Fruit fly (Drosophila melanogaster) Kc167 (cell line): ENCODE results near the gene Atac2.

Experiments used
- Myc ChIP-seq: fragments of >200 bp; optimal IDR thresholded peaks from 2 replicates; lab custom pipeline; 2017; ENCODE audit warnings: missing external identifiers
- Sin3A ChIP-seq: fragments of >200 bp; optimal IDR thresholded peaks from 2 replicates; lab custom pipeline; 2018; ENCODE audit warnings: missing external identifiers
- h ChIP-seq: fragments of >200 bp; optimal IDR thresholded peaks from 3 replicates; lab custom pipeline; 2018; ENCODE audit warnings: missing external identifiers
- insv ChIP-seq: fragments of >200 bp; optimal IDR thresholded peaks from 3 replicates; lab custom pipeline; 2018; ENCODE audit warnings: missing external identifiers
- psq ChIP-seq: fragments of >200 bp; optimal IDR thresholded peaks from 2 replicates; lab custom pipeline; 2017; ENCODE audit warnings: missing external identifiers
- ttk ChIP-seq: sonication (Bioruptor generic); optimal IDR thresholded peaks from 2 replicates; lab custom pipeline; 2017; ENCODE audit warnings: missing external identifiers

Atac2 gene

DNA sequence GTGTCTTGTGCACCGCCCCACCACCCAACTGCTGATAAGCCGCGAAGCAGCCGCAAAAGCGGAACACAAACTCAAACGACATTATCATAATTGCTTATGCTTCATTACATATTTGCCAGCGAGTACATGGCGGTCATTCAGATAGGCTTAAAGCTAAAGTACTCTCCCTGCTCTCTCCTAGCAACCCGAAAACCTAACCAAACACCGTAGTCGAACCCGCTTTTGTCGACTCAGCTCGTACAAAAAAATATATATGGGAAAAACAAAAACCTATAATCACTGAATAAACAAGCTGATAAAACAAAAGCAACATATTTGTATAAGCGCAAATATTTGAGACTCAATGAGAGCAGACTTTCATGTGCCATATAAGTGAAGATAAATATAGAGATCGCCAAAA lies 14.9 kb upstream of the Atac2 start:
- no peak for TF ChIP-seq insv
- TF ChIP-seq ttk (lab: Kevin White, UChicago): no peak
- TF ChIP-seq Myc: no peak
- no peak for TF ChIP-seq Sin3A
- TF ChIP-seq psq (lab: Kevin White, UChicago): no peak
- TF ChIP-seq h (lab: Kevin White, UChicago): no peak

dm6 chr2L:18625470-18625869 lies 13.4 kb upstream of the Atac2 start:
- TF ChIP-seq psq (lab: Kevin White, UChicago): no peak
- no peak for TF ChIP-seq insv
- no peak for TF ChIP-seq Myc
- no peak for TF ChIP-seq ttk (lab: Kevin White, UChicago)

DNA sequence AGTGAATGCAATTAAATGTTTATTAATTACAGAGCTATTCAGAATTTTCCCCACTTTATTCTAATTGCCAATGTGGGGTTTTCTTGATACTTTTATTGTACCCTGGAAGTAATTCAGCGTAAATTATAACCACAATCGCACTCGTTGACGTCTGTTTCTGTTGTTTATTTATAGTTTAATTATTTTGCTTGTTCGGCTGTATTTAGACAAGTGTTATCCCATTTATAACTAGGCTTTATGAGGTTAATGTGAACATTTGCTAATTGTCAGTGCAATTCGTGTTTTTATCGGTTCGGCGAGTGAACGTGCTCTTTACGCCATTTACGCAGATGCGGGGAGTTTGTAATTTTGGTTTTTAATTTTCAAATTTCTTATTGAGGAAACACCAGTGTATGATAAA lies 13.0 kb upstream of the Atac2 start:
- TF ChIP-seq insv (no peak), Myc (no peak), Sin3A (no peak), h (lab: Kevin White, UChicago) (no peak), ttk (lab: Kevin White, UChicago) (no peak), psq (lab: Kevin White, UChicago) (no peak)

- TF ChIP-seq ttk (lab: Kevin White, UChicago) (no peak), Sin3A (no peak), psq (lab: Kevin White, UChicago) (no peak), Myc (no peak), h (lab: Kevin White, UChicago) (no peak), insv (no peak)
Measured at dm6 chr2L:18624362-18624761, 12.3 kb upstream of the Atac2 start.

DNA sequence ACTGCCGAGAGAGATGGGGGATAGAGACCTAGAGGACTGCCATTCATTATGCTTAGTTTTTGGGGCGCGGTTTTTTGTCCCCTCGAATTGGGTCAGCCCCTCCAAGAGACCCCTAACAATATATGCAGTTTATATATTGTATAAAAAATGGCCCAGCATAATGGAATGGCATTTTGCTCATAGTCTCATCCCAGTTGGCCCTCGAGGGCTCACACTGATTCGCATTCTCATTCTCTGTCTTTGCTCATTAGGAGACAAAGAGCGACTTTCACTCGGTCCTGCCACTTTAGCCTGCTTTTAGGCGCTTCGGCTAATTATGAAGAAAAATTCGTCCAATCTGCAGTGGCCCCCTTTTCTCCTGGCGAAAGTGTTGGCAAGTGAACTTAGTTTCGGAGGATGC lies 11.4 kb upstream of the Atac2 start:
- TF ChIP-seq h (lab: Kevin White, UChicago) (no peak), Sin3A (no peak), insv (no peak), psq (lab: Kevin White, UChicago) (no peak), ttk (lab: Kevin White, UChicago) (no peak), Myc (no peak)

DNA sequence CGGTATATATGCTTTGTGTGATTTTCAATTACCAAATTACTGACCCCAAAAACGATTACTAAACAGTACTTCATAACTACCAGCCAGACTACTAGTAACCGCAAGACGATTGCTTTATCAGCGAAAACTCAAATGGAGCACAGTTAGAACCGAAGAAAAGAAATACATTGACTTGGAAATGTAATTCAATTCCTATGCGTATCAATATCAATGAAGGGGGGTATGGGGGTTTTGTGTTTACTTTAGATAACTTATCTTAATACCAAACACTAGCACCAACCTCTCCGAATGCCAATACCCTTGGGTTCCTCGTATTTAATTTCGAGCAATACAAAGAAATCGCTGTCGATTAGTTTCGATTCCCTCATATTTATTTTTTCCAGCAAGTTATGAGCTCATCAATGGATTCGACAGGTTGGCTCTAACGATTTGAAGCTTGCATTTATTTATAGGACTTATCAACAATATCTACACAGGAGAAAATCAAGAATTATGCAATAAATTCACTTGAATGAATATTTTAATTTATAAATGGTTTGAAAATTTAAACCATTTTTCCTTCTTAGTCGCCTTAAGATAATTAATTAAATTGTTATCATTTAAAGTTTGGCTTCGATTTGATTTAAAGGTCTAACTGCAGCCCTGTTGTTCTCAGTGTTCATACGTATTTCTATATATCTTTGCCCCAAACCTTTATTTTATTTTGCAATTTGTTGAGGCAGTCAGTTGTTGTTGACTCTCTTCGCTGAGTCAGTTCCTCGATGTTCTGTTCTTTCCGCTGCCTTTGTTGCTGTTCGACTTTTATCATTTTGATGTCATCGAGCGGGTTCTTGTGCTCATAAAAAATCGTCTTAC lies 9.5 kb upstream of the Atac2 start:
- no peak for TF ChIP-seq Sin3A
- TF ChIP-seq psq (lab: Kevin White, UChicago): no peak
- TF ChIP-seq h (lab: Kevin White, UChicago): no peak
- no peak for TF ChIP-seq Myc
- no peak for TF ChIP-seq insv
- no peak for TF ChIP-seq ttk (lab: Kevin White, UChicago)

DNA sequence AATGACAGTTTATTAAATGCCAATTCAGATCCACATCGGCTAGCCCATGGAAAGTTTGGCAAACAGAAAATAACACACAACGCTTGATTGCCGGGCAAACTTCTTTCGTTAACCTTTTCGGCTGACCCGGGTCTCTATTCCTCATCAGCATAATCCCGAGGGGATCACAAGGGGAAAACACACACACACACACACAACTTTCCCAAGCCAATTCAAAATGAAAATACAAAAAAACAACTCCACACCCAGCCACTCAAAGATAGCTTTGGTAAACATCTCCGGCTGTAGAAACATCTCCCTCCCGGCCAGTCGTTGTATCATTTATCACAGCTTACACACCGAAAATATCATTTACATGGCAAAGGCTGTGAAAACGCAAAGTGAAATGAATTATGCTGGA lies 8.1 kb upstream of the Atac2 start:
- no peak for TF ChIP-seq Sin3A
- no peak for TF ChIP-seq psq (lab: Kevin White, UChicago)
- TF ChIP-seq ttk (lab: Kevin White, UChicago): no peak
- TF ChIP-seq Myc: no peak
- no peak for TF ChIP-seq h (lab: Kevin White, UChicago)
- TF ChIP-seq insv: no peak

DNA sequence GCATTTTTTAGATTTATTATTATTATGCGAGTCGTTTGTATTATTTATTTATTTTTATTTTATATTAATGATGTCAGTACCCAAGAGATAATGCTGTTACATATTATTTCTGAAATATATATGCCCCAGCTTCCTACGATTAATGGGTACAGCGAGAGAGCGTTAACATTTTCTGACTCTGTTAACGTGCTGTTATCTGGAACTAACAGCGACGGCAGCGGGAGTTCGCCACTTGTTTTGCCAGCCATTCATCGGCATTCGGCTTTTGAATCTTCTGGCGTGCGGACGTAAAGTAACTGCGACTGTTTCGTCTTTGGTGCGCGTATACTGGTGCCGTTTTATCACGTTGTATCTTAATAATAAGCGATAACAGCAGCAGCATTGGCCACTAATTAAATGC lies 5.0 kb upstream of the Atac2 start, which contains the start of gene MESR3:
TSS of gene MESR3 (plus strand) at position 254 of the 400 bp plus-strand sequence.
- TF ChIP-seq psq (lab: Kevin White, UChicago): no peak
- TF ChIP-seq Sin3A: no peak
- TF ChIP-seq Myc: no peak
- TF ChIP-seq insv: no peak
- TF ChIP-seq ttk (lab: Kevin White, UChicago): no peak
- TF ChIP-seq h (lab: Kevin White, UChicago): no peak

dm6 chr2L:18616019-18616418 lies 4.0 kb upstream of the Atac2 start, which contains the start of gene IFT46:
Gene IFT46 (minus strand): TSS chr2L:18616106.
- TF ChIP-seq Myc: no peak

DNA sequence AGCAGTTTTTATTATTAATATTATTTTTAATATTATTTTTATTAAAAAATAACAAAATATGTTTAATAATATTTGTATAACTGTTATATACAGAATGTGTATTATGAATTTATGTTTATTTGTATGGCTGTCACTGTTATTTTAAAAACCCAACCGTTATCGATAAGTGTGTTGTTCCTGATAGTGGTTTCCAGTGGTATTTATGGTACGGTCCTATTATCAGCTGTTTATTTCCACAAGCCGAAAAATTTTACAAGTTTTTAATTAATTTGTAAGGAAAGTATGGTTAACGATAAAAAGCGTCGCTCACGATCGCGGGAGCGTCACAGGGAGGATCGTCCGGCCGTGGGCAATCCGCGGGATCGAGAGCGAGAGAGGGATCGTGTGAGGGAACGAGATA lies 5.4 kb downstream of the Atac2 start, which contains the start of gene CG10333:
TSS of gene CG10333 (plus strand) at position 191 of the 400 bp plus-strand sequence.
- TF ChIP-seq insv (no peak), psq (lab: Kevin White, UChicago) (no peak), ttk (lab: Kevin White, UChicago) (no peak), Myc (no peak), h (lab: Kevin White, UChicago) (no peak), Sin3A (no peak)

- TF ChIP-seq Myc (no peak), h (lab: Kevin White, UChicago) (no peak), psq (lab: Kevin White, UChicago) (no peak), ttk (lab: Kevin White, UChicago) (no peak), Sin3A (no peak), insv (no peak)
Measured at dm6 chr2L:18605549-18605948, 6.5 kb downstream of the Atac2 start, which contains the start of gene CG31789. Gene CG31789 (plus strand): TSS chr2L:18605928.

DNA sequence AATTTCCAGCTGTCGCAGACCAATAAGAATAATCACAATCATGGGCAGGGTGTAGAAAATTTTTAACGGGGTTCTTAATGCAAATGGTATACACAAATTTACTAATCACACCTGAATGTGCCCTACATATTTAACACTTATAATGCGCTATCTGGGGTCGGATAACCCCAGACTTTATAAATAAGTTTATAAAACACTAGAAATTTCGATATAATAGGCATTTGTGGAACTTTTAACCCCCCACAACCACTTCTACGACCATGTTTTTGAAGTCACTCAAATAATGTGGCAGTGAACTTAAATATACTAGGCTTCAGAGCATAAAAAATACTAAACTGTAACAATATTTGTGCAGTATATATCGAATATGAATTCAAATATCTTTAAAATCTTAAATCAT lies 7.1 kb downstream of the Atac2 start, which contains the start of gene CG10413:
TSS of gene CG10413 (minus strand) at position 264 of the 400 bp plus-strand sequence.
- no peak for TF ChIP-seq Myc
- TF ChIP-seq psq (lab: Kevin White, UChicago): no peak
- TF ChIP-seq insv: no peak
- TF ChIP-seq Sin3A: no peak
- no peak for TF ChIP-seq ttk (lab: Kevin White, UChicago)
- no peak for TF ChIP-seq h (lab: Kevin White, UChicago)

DNA sequence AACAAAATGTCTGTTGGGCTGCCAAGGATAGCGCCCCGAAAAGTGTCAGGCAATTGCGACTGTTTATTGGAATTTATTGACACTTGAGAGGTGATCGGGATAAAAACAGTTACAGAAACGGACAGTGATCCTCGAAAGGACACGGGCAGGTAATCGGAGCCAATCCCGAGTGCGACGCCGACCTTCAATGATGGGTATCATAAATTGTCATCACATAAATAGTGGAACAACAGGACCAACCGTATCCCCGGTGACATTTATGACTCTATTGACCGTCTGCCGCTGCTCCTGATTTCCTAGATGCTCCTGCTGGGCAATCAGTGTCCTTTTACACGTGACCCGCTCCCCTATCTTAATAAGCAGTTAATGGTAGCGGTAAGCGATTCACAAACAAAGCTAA lies 12.9 kb downstream of the Atac2 start:
- TF ChIP-seq psq (lab: Kevin White, UChicago) (no peak), h (lab: Kevin White, UChicago) (no peak), Sin3A (no peak), insv (no peak)
